Fruit fly (Drosophila melanogaster) whole organism, embryonic: ENCODE results near the gene CG31467.

Experiments used
- ATbp ChIP-seq: fragments of 200-800 bp; sonication (Bioruptor generic); optimal IDR thresholded peaks from 2 replicates; lab custom pipeline; 2017; ENCODE audit warnings: missing biosample characterization, mild to moderate bottlenecking, missing genetic modification characterization, missing genetic modification reagents
- Antp ChIP-seq: fragments of 200-800 bp; sonication (Bioruptor generic); optimal IDR thresholded peaks from 3 replicates; lab custom pipeline; 2016; ENCODE audit warnings: missing biosample characterization, missing genetic modification characterization
- CG10147 ChIP-seq: fragments of 200-800 bp; sonication (Bioruptor generic); optimal IDR thresholded peaks from 2 replicates; lab custom pipeline; 2019; ENCODE audit warnings: missing biosample characterization, mild to moderate bottlenecking, missing genetic modification characterization, moderate library complexity
- CG10209 ChIP-seq: fragments of 200-800 bp; sonication (Bioruptor generic); optimal IDR thresholded peaks from 3 replicates; lab custom pipeline; 2017; ENCODE audit warnings: missing biosample characterization, mild to moderate bottlenecking, missing genetic modification characterization, missing genetic modification reagents
- CG10366 ChIP-seq: fragments of 200-800 bp; sonication (Bioruptor generic); IDR thresholded peaks from 2 replicates; pipeline ENCODE4 v1.3.6; 2022; ENCODE audit warnings: missing biosample characterization, missing genetic modification characterization
- CG14441 ChIP-seq: fragments of 200-800 bp; sonication (Bioruptor generic); IDR thresholded peaks from 2 replicates; pipeline ENCODE4 v1.3.6; 2022; ENCODE audit warnings: missing biosample characterization, missing genetic modification characterization
- CG15514 ChIP-seq: fragments of 200-800 bp; sonication (Bioruptor generic); optimal IDR thresholded peaks from 3 replicates; lab custom pipeline; 2017; ENCODE audit warnings: missing biosample characterization, missing genetic modification characterization, mild to moderate bottlenecking, moderate library complexity, missing genetic modification reagents
- CG1602 ChIP-seq: fragments of 200-800 bp; sonication (Bioruptor generic); optimal IDR thresholded peaks from 3 replicates; lab custom pipeline; 2016; ENCODE audit warnings: missing biosample characterization, missing genetic modification characterization
- CG1603 ChIP-seq: fragments of 200-800 bp; sonication (Bioruptor generic); optimal IDR thresholded peaks from 2 replicates; lab custom pipeline; 2019; ENCODE audit warnings: missing biosample characterization, mild to moderate bottlenecking, missing genetic modification characterization, moderate library complexity
- CG17186 ChIP-seq: fragments of 200-800 bp; sonication (Bioruptor generic); optimal IDR thresholded peaks from 3 replicates; lab custom pipeline; 2017; ENCODE audit warnings: missing biosample characterization, missing genetic modification reagents, missing genetic modification characterization
- CG2712 ChIP-seq: fragments of 200-800 bp; optimal IDR thresholded peaks from 3 replicates; lab custom pipeline; 2019; ENCODE audit warnings: missing biosample characterization, mild to moderate bottlenecking, missing genetic modification characterization, moderate library complexity
- CG30431 ChIP-seq: fragments of 200-800 bp; sonication (Bioruptor generic); optimal IDR thresholded peaks from 2 replicates; lab custom pipeline; 2017; ENCODE audit warnings: missing biosample characterization, missing genetic modification characterization
- CG32772 ChIP-seq: fragments of 200-800 bp; sonication (Bioruptor generic); IDR thresholded peaks from 2 replicates; pipeline ENCODE4 v1.3.6; 2022; ENCODE audit warnings: missing biosample characterization, missing genetic modification characterization
- CG3407 ChIP-seq: fragments of 200-800 bp; sonication (Bioruptor generic); optimal IDR thresholded peaks from 2 replicates; lab custom pipeline; 2018; ENCODE audit warnings: missing biosample characterization, mild to moderate bottlenecking, missing genetic modification characterization
- CG4707 ChIP-seq: fragments of 200-800 bp; sonication (Bioruptor generic); optimal IDR thresholded peaks from 2 replicates; lab custom pipeline; 2018; ENCODE audit warnings: missing biosample characterization, mild to moderate bottlenecking, missing genetic modification characterization, moderate library complexity
- CG5245 ChIP-seq: fragments of 200-800 bp; sonication (Bioruptor generic); optimal IDR thresholded peaks from 3 replicates; lab custom pipeline; 2016; ENCODE audit warnings: missing biosample characterization, missing genetic modification characterization
- CG7839 ChIP-seq: fragments of 200-800 bp; sonication (Bioruptor generic); optimal IDR thresholded peaks from 3 replicates; lab custom pipeline; 2018; ENCODE audit warnings: missing biosample characterization, mild to moderate bottlenecking, missing genetic modification characterization, moderate library complexity
- CG9215 ChIP-seq: fragments of 200-800 bp; sonication (Bioruptor generic); IDR thresholded peaks from 2 replicates; pipeline ENCODE4 v1.3.6; 2022; ENCODE audit warnings: missing biosample characterization, missing genetic modification characterization
- Dll ChIP-seq: fragments of 200-800 bp; sonication (Bioruptor generic); IDR thresholded peaks from 4 replicates; pipeline ENCODE4 v1.3.6; 2022; ENCODE audit warnings: missing biosample characterization, missing genetic modification characterization; ENCODE audit not compliant: partially characterized antibody
- E2f2 ChIP-seq: fragments of 200-800 bp; sonication (Bioruptor generic); IDR thresholded peaks from 2 replicates; pipeline ENCODE4 v1.3.6; 2022; ENCODE audit warnings: missing biosample characterization, missing genetic modification characterization
- H2.0 ChIP-seq: fragments of 200-800 bp; sonication (Bioruptor generic); IDR thresholded peaks from 2 replicates; pipeline ENCODE4 v1.3.6; 2022; ENCODE audit warnings: missing biosample characterization, missing genetic modification characterization
- HLH3B ChIP-seq: fragments of 200-800 bp; sonication (Bioruptor generic); IDR thresholded peaks from 2 replicates; pipeline ENCODE4 v1.3.6; 2022; ENCODE audit warnings: missing biosample characterization, missing genetic modification characterization
- HLH54F ChIP-seq: fragments of 200-800 bp; sonication (Bioruptor generic); optimal IDR thresholded peaks from 3 replicates; lab custom pipeline; 2016; ENCODE audit warnings: missing biosample characterization, missing genetic modification characterization
- Hand ChIP-seq: fragments of 200-800 bp; sonication (Bioruptor generic); optimal IDR thresholded peaks from 2 replicates; lab custom pipeline; 2017; ENCODE audit warnings: mild to moderate bottlenecking, missing biosample characterization, missing genetic modification reagents, missing genetic modification characterization
- Jarid2 ChIP-seq: fragments of 200-800 bp; sonication (Bioruptor generic); optimal IDR thresholded peaks from 3 replicates; lab custom pipeline; 2017; ENCODE audit warnings: mild to moderate bottlenecking, missing biosample characterization, missing genetic modification reagents, missing genetic modification characterization
- Kr ChIP-seq: fragments of 200-800 bp; sonication (Bioruptor generic); optimal IDR thresholded peaks from 2 replicates; lab custom pipeline; 2017; ENCODE audit warnings: missing biosample characterization, mild to moderate bottlenecking, missing genetic modification characterization
- NK7.1 ChIP-seq: fragments of 200-800 bp; sonication (Bioruptor generic); optimal IDR thresholded peaks from 3 replicates; lab custom pipeline; 2016; ENCODE audit warnings: missing biosample characterization, missing genetic modification characterization
- PHDP ChIP-seq: fragments of 200-800 bp; sonication (Bioruptor generic); optimal IDR thresholded peaks from 3 replicates; lab custom pipeline; 2018; ENCODE audit warnings: missing biosample characterization, mild to moderate bottlenecking, missing genetic modification characterization, moderate library complexity
- Ravus ChIP-seq: fragments of 200-800 bp; sonication (Bioruptor generic); IDR thresholded peaks from 2 replicates; pipeline ENCODE4 v1.3.6; 2022; ENCODE audit warnings: missing biosample characterization, missing genetic modification characterization
- TFAM ChIP-seq: fragments of 200-800 bp; sonication (Bioruptor generic); optimal IDR thresholded peaks from 2 replicates; lab custom pipeline; 2017; ENCODE audit warnings: missing biosample characterization, missing genetic modification characterization, inconsistent platforms
- YL-1 ChIP-seq: fragments of 200-800 bp; sonication (Bioruptor generic); optimal IDR thresholded peaks from 3 replicates; lab custom pipeline; 2017; ENCODE audit warnings: missing biosample characterization, mild to moderate bottlenecking, missing genetic modification characterization
- ap ChIP-seq: fragments of 200-800 bp; sonication (Bioruptor generic); IDR thresholded peaks from 2 replicates; pipeline ENCODE4 v1.3.6; 2022; ENCODE audit warnings: missing biosample characterization, missing genetic modification characterization
- ase ChIP-seq: fragments of 200-800 bp; sonication (Bioruptor generic); IDR thresholded peaks from 3 replicates; pipeline ENCODE4 v1.3.6; 2022; ENCODE audit warnings: missing biosample characterization, missing genetic modification characterization
- az2 ChIP-seq: fragments of 200-800 bp; sonication (Bioruptor generic); optimal IDR thresholded peaks from 3 replicates; lab custom pipeline; 2016; ENCODE audit warnings: missing biosample characterization, missing genetic modification characterization
- cg ChIP-seq: fragments of 200-800 bp; sonication (Bioruptor generic); optimal IDR thresholded peaks from 3 replicates; lab custom pipeline; 2019; ENCODE audit warnings: missing biosample characterization, mild to moderate bottlenecking, missing genetic modification characterization, moderate library complexity
- chn ChIP-seq: fragments of 200-800 bp; sonication (Bioruptor generic); optimal IDR thresholded peaks from 2 replicates; lab custom pipeline; 2016; ENCODE audit warnings: missing biosample characterization, missing genetic modification characterization
- dan ChIP-seq: fragments of 200-800 bp; sonication (Bioruptor generic); IDR thresholded peaks from 2 replicates; pipeline ENCODE4 v1.3.6; 2022; ENCODE audit warnings: missing biosample characterization, missing genetic modification characterization
- en ChIP-seq: fragments of 200-800 bp; sonication (Bioruptor generic); optimal IDR thresholded peaks from 2 replicates; lab custom pipeline; 2016; ENCODE audit warnings: missing biosample characterization, missing genetic modification characterization
- esg ChIP-seq: fragments of 200-800 bp; sonication (Bioruptor generic); conservative IDR thresholded peaks from 2 replicates; pipeline ENCODE4 v1.3.6; 2022; ENCODE audit warnings: missing biosample characterization, missing genetic modification characterization
- fd102C ChIP-seq: fragments of 200-800 bp; sonication (Bioruptor generic); optimal IDR thresholded peaks from 2 replicates; lab custom pipeline; 2018; ENCODE audit warnings: missing biosample characterization, mild to moderate bottlenecking, missing genetic modification characterization, moderate library complexity
- her ChIP-seq: fragments of 200-800 bp; sonication (Bioruptor generic); optimal IDR thresholded peaks from 2 replicates; lab custom pipeline; 2016; ENCODE audit warnings: missing biosample characterization, missing genetic modification characterization
- phol ChIP-seq: fragments of 200-800 bp; sonication (Bioruptor generic); optimal IDR thresholded peaks from 3 replicates; lab custom pipeline; 2018; ENCODE audit warnings: missing biosample characterization, mild to moderate bottlenecking, missing genetic modification characterization, moderate library complexity
- salm ChIP-seq: fragments of 200-800 bp; sonication (Bioruptor generic); optimal IDR thresholded peaks from 2 replicates; lab custom pipeline; 2018; ENCODE audit warnings: missing biosample characterization, mild to moderate bottlenecking, missing genetic modification characterization
- schlank ChIP-seq: fragments of 200-800 bp; sonication (Bioruptor generic); optimal IDR thresholded peaks from 2 replicates; lab custom pipeline; 2018; ENCODE audit warnings: missing biosample characterization, mild to moderate bottlenecking, missing genetic modification characterization
- sd ChIP-seq: fragments of 200-800 bp; sonication (Bioruptor generic); optimal IDR thresholded peaks from 3 replicates; lab custom pipeline; 2018; ENCODE audit warnings: missing biosample characterization, mild to moderate bottlenecking, missing genetic modification characterization, moderate library complexity
- sima ChIP-seq: fragments of 200-800 bp; sonication (Bioruptor generic); optimal IDR thresholded peaks from 2 replicates; lab custom pipeline; 2016; ENCODE audit warnings: missing biosample characterization, missing genetic modification characterization
- sisA ChIP-seq: fragments of 200-800 bp; sonication (Bioruptor generic); IDR thresholded peaks from 2 replicates; pipeline ENCODE4 v1.3.6; 2022; ENCODE audit warnings: missing biosample characterization, missing genetic modification characterization
- slp2 ChIP-seq: fragments of 200-800 bp; sonication (Bioruptor generic); optimal IDR thresholded peaks from 2 replicates; lab custom pipeline; 2016; ENCODE audit warnings: missing biosample characterization, missing genetic modification characterization
- sna ChIP-seq: fragments of 200-800 bp; sonication (Bioruptor generic); IDR thresholded peaks from 2 replicates; pipeline ENCODE4 v1.3.6; 2022; ENCODE audit warnings: missing biosample characterization, missing genetic modification characterization; ENCODE audit not compliant: partially characterized antibody

Gene CG31467

DNA sequence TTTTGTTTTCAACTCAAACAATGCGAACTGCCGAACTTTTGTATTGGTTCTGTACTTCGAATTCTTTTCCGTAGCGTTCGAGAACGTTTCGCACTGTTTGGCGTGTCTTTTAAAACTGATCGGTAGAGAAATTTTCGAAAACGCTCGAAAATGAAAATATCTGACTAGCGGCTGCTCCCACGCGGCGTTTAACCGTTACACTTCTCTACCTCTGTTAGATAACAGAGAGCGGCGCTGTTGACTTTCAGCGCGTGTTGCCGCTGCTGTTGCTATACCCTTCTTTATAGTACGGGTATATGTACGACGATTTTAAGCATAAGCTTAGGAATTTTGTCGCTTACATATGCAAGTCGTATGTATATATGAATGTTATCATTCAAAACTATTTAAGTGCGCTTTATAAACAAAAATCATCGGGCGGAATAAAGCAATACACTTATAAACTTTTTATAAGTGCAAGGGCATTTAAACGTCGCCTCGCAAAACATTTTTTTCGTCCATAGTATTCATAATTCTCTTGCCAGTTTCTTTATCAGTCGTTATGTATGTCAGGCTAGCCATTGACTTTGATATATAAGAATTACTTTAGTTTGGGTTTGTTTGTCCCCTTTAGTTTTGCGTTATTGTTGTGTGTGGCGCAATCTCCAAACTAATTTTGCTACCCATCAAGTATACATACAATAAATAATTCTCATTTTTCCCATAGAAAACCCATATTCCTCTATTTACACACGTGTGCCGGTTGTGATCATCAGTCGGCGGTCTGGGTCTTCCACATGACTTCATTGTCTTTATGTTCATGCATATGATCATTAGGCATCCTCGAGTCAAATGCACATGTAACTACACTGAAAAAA is 25.6 kb downstream of the CG31467 start, which contains the start of gene Phyhd1:
TSS of gene Phyhd1 (minus strand) at position 101 of the 857 bp plus-strand sequence.
- peak; percentile 95 for TF ChIP-seq PHDP (tag; lab: Kevin White, UChicago)
- peak; percentile 94 for TF ChIP-seq CG14441 (GFP tag; lab: Robert Waterston, UW)
- TF ChIP-seq dan (GFP tag; lab: Robert Waterston, UW) = peak; percentile 61
- peak; percentile 76 for TF ChIP-seq E2f2 (GFP tag; lab: Robert Waterston, UW)
- TF ChIP-seq salm = peak; percentile 95
- peak; percentile 91 for TF ChIP-seq CG32772 (GFP tag; lab: Robert Waterston, UW)
- peak; percentile 97 for TF ChIP-seq HLH3B (GFP tag; lab: Robert Waterston, UW)
- peak; percentile 93 for TF ChIP-seq slp2 (GFP tag; lab: Kevin White, UChicago)
- peak; percentile 83 for TF ChIP-seq Jarid2 (GFP tag; lab: Kevin White, UChicago)
- TF ChIP-seq CG3407 (GFP tag; lab: Kevin White, UChicago) = peak; percentile 93
- peak; percentile 93 for TF ChIP-seq CG10366
- peak; percentile 96 for TF ChIP-seq CG2712 (tag; lab: Kevin White, UChicago)
- TF ChIP-seq her (GFP tag; lab: Kevin White, UChicago) = peak; percentile 95
- TF ChIP-seq YL-1 (GFP tag; lab: Kevin White, UChicago) = peak; percentile 46
- peak; percentile 94 for TF ChIP-seq H2.0 (GFP tag; lab: Robert Waterston, UW)
- peak; percentile 87 for TF ChIP-seq sd
- TF ChIP-seq Ravus (GFP tag; lab: Robert Waterston, UW) = peak; percentile 86
- TF ChIP-seq CG7839 = peak; percentile 97
- TF ChIP-seq CG15514 (GFP tag; lab: Kevin White, UChicago) = peak; percentile 91
- TF ChIP-seq az2 = peak; percentile 96
- peak; percentile 95 for TF ChIP-seq phol (tag; lab: Kevin White, UChicago)
- TF ChIP-seq CG17186 (GFP tag; lab: Kevin White, UChicago) = peak; percentile 73
- no peak for TF ChIP-seq cg (GFP tag; lab: Kevin White, UChicago)
- peak; percentile 83 for TF ChIP-seq ase (GFP tag; lab: Robert Waterston, UW)
- peak; percentile 94 for TF ChIP-seq esg (GFP tag; lab: Robert Waterston, UW)
- TF ChIP-seq Hand (GFP tag; lab: Kevin White, UChicago) = peak; percentile 88
- peak; percentile 96 for TF ChIP-seq Antp (GFP tag; lab: Kevin White, UChicago)
- TF ChIP-seq CG5245 (GFP tag; lab: Kevin White, UChicago) = peak; percentile 91
- peak; percentile 89 for TF ChIP-seq ap (GFP tag; lab: Robert Waterston, UW)
- peak; percentile 97 for TF ChIP-seq CG1603
- TF ChIP-seq CG4707 (GFP tag; lab: Kevin White, UChicago) = peak; percentile 78
- TF ChIP-seq CG30431 (GFP tag; lab: Kevin White, UChicago) = peak; percentile 87
- TF ChIP-seq TFAM (GFP tag; lab: Kevin White, UChicago) = peak; percentile 87
- TF ChIP-seq CG9215 (GFP tag; lab: Robert Waterston, UW) = peak; percentile 84
- TF ChIP-seq ATbp (GFP tag; lab: Kevin White, UChicago) = peak; percentile 97
- TF ChIP-seq HLH54F (GFP tag; lab: Kevin White, UChicago) = peak; percentile 94
- TF ChIP-seq CG10209 (GFP tag; lab: Kevin White, UChicago) = peak; percentile 95
- TF ChIP-seq Dll (GFP tag; lab: Robert Waterston, UW) = no peak
- TF ChIP-seq sima (GFP tag; lab: Kevin White, UChicago) = peak; percentile 87
- peak; percentile 88 for TF ChIP-seq schlank (tag; lab: Kevin White, UChicago)
- TF ChIP-seq NK7.1 (GFP tag; lab: Kevin White, UChicago) = peak; percentile 96
- peak; percentile 95 for TF ChIP-seq chn (GFP tag; lab: Kevin White, UChicago)
- TF ChIP-seq Kr = no peak
- peak; percentile 93 for TF ChIP-seq sisA (GFP tag; lab: Robert Waterston, UW)
- no peak for TF ChIP-seq sna (GFP tag; lab: Robert Waterston, UW)
- peak; percentile 85 for TF ChIP-seq CG10147 (GFP tag; lab: Kevin White, UChicago)
- TF ChIP-seq CG1602 (GFP tag; lab: Kevin White, UChicago) = peak; percentile 95
- TF ChIP-seq fd102C (GFP tag; lab: Kevin White, UChicago) = no peak
- TF ChIP-seq en (GFP tag; lab: Kevin White, UChicago) = peak; percentile 79
